Worm (Caenorhabditis elegans) whole organism, early embryonic: ENCODE measurements around the gene aps-1.

Source experiments
- aly-1 ChIP-seq: sonication (generic microtip); optimal IDR thresholded peaks from 2 replicates; lab custom pipeline; 2016; ENCODE audit warnings: missing genetic modification characterization, missing compliant biosample characterization
- ama-1 ChIP-seq: fragments of 150-350 bp; optimal IDR thresholded peaks from 2 replicates; lab custom pipeline; 2014
- ceh-13 ChIP-seq: fragments of 200-800 bp; sonication (Bioruptor generic); optimal IDR thresholded peaks from 2 replicates; lab custom pipeline; 2018; ENCODE audit warnings: mild to moderate bottlenecking, missing genetic modification characterization, missing compliant biosample characterization
- flt-1 ChIP-seq: fragments of 200-800 bp; sonication (Bioruptor generic); IDR thresholded peaks from 2 replicates; pipeline ENCODE4 v1.3.6; 2022; ENCODE audit warnings: missing genetic modification characterization, missing compliant biosample characterization
- hmbx-1 ChIP-seq: sonication (generic microtip); optimal IDR thresholded peaks from 2 replicates; lab custom pipeline; 2016; ENCODE audit warnings: mild to moderate bottlenecking, missing genetic modification characterization, missing compliant biosample characterization

DNA sequence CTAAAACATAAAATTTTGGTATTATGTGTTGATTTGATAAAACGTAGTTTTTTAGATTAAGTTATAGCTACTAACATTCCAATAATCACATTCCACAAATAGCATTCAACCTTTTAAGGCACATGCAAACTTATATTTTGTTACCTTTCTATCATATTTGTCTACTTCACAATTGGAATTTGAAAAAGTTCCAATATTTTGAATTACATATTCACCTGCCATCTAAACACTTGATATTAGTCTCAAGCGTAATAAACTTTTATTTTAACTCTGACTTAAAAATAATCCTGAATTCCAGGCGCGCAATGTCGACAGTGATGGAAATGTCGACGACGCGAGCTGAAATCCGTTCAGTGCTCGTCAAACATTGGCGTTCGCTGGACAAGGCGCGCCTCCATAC is 42.0 kb upstream of the aps-1 start, which contains the start of gene acy-2:
- TF ChIP-seq ama-1 (lab: Kevin White, UChicago) (no peak), hmbx-1 (tag; lab: Kevin White, UChicago) (no peak), aly-1 (tag; lab: Kevin White, UChicago) (no peak), ceh-13 (no peak), flt-1 (GFP tag; lab: Robert Waterston, UW) (no peak)
